Fruit fly (Drosophila melanogaster) whole organism, wandering third instar larva: ENCODE measurements around the gene zld.

Experiments
- Abd-B ChIP-seq: fragments of >200 bp; optimal IDR thresholded peaks from 2 replicates; lab custom pipeline; 2017; ENCODE audit warnings: missing biosample characterization, missing genetic modification characterization
- CG32264 ChIP-seq: fragments of 200-800 bp; sonication (Bioruptor generic); optimal IDR thresholded peaks from 2 replicates; lab custom pipeline; 2016; ENCODE audit warnings: missing biosample characterization, missing genetic modification characterization
- CrebA ChIP-seq: fragments of 200-800 bp; sonication (Bioruptor generic); optimal IDR thresholded peaks from 2 replicates; lab custom pipeline; 2016; ENCODE audit warnings: missing biosample characterization, mild to moderate bottlenecking, missing genetic modification characterization, borderline replicate concordance
- N ChIP-seq: fragments of >200 bp; optimal IDR thresholded peaks from 2 replicates; lab custom pipeline; 2018; ENCODE audit warnings: missing biosample characterization, missing external identifiers, missing genetic modification characterization
- dl ChIP-seq, 2 experiments: fragments of 175-275, 200-275 bp in 1 of 2; fragments of 200-275 bp in 1 of 2; sonication (Bioruptor generic); optimal IDR thresholded peaks; lab custom pipeline; 2018; ENCODE audit warnings: mild to moderate bottlenecking in 2 of 2, missing biosample characterization in 2 of 2, missing genetic modification characterization in 2 of 2, moderate library complexity in 2 of 2; ENCODE audit not compliant: partially characterized antibody in 2 of 2, insufficient read depth in 1 of 2
- lola ChIP-seq: fragments of >200 bp; optimal IDR thresholded peaks from 2 replicates; lab custom pipeline; 2017; ENCODE audit warnings: missing biosample characterization, missing genetic modification characterization
- psq ChIP-seq: fragments of 200-800 bp; sonication (Bioruptor generic); optimal IDR thresholded peaks from 3 replicates; lab custom pipeline; 2017; ENCODE audit warnings: missing biosample characterization, mild to moderate bottlenecking, missing genetic modification characterization, moderate library complexity
- usp ChIP-seq: fragments of >200 bp; optimal IDR thresholded peaks from 2 replicates; lab custom pipeline; 2017; ENCODE audit warnings: missing biosample characterization, missing genetic modification characterization

- no peak for TF ChIP-seq usp
- no peak for TF ChIP-seq dl (GFP tag; optimal IDR thresholded peaks at IDR 0.05; lab: Kevin White, UChicago; ENCODE audit: insufficient read depth in 1 of 2, partially characterized antibody in 2 of 2)
- TF ChIP-seq CrebA (GFP tag; lab: Kevin White, UChicago), result no peak
- TF ChIP-seq psq (GFP tag; lab: Kevin White, UChicago), result no peak
- TF ChIP-seq N (GFP tag; lab: Kevin White, UChicago), result no peak
- no peak for TF ChIP-seq CG32264 (GFP tag; lab: Kevin White, UChicago)
- no peak for TF ChIP-seq lola (GFP tag; lab: Kevin White, UChicago)
- TF ChIP-seq Abd-B, result no peak
These were observed 22.8 kb upstream of the zld start for dm6 chrX:19806137-19806536.
